Worm (Caenorhabditis elegans) whole organism, L4 larva: Measurements from ENCODE around the gene cwf-19L2.
A peak's percentile ranks its signal among the peaks of the same experiment; 100 is the strongest.

Experiments
- D1046.2 ChIP-seq: fragments of 200-800 bp; sonication (Bioruptor generic); IDR thresholded peaks from 2 replicates; pipeline ENCODE4 v1.3.6; 2022; ENCODE audit warnings: missing genetic modification characterization, missing compliant biosample characterization
- F10B5.3 ChIP-seq: sonication (generic microtip); optimal IDR thresholded peaks from 2 replicates; lab custom pipeline; 2016; ENCODE audit warnings: mild to moderate bottlenecking, missing genetic modification characterization, missing compliant biosample characterization
- F44E2.7 ChIP-seq: fragments of 200-800 bp; sonication (Bioruptor generic); IDR thresholded peaks from 2 replicates; pipeline ENCODE4 v2.1.2; 2022; ENCODE audit warnings: missing genetic modification characterization, missing compliant biosample characterization
- T26A8.4 ChIP-seq: fragments of 200-800 bp; sonication (Bioruptor generic); IDR thresholded peaks from 2 replicates; pipeline ENCODE4 v1.3.6; 2022; ENCODE audit warnings: missing genetic modification characterization, missing compliant biosample characterization
- Y105C5A.15 ChIP-seq: fragments of 200-800 bp; sonication (Bioruptor generic); IDR thresholded peaks from 2 replicates; pipeline ENCODE4 v1.3.6; 2022; ENCODE audit warnings: missing genetic modification characterization, missing compliant biosample characterization
- Y48G9A.11 ChIP-seq: fragments of 200-800 bp; sonication (Bioruptor generic); IDR thresholded peaks from 2 replicates; pipeline ENCODE4 v1.3.6; 2022; ENCODE audit warnings: missing genetic modification reagents, missing genetic modification characterization, missing compliant biosample characterization
- Y5F2A.4 ChIP-seq: fragments of 200-800 bp; sonication (Bioruptor generic); optimal IDR thresholded peaks from 2 replicates; lab custom pipeline; 2018; ENCODE audit warnings: mild to moderate bottlenecking, missing genetic modification characterization, missing compliant biosample characterization
- ama-1 ChIP-seq: fragments of 150-350 bp; optimal IDR thresholded peaks from 2 replicates; lab custom pipeline; 2014; ENCODE audit warnings: inconsistent platforms, mixed read lengths
- ceh-28 ChIP-seq: fragments of 150-350 bp; optimal IDR thresholded peaks from 2 replicates; lab custom pipeline; 2014; ENCODE audit warnings: missing biosample characterization, missing genetic modification reagents, missing genetic modification characterization
- ceh-44 ChIP-seq: fragments of 200-800 bp; sonication (Bioruptor generic); IDR thresholded peaks from 2 replicates; pipeline ENCODE4 v1.3.6; 2022; ENCODE audit warnings: missing genetic modification reagents, missing genetic modification characterization, missing compliant biosample characterization
- cey-2 ChIP-seq: sonication (generic microtip); optimal IDR thresholded peaks from 3 replicates; lab custom pipeline; 2017; ENCODE audit warnings: missing genetic modification characterization, mild to moderate bottlenecking, missing compliant biosample characterization, antibody characterized with exemption, borderline replicate concordance; ENCODE audit not compliant: insufficient read depth
- daf-19 ChIP-seq: fragments of 200-800 bp; sonication (Bioruptor generic); conservative IDR thresholded peaks from 2 replicates; pipeline ENCODE4 v1.3.6; 2022; ENCODE audit warnings: missing genetic modification characterization, missing compliant biosample characterization
- dmd-6 ChIP-seq: fragments of 200-800 bp; sonication (Bioruptor generic); IDR thresholded peaks from 2 replicates; pipeline ENCODE4 v1.3.6; 2022; ENCODE audit warnings: missing genetic modification reagents, missing genetic modification characterization, missing compliant biosample characterization
- dmd-8 ChIP-seq: fragments of 200-800 bp; sonication (Bioruptor generic); IDR thresholded peaks from 2 replicates; pipeline ENCODE4 v1.3.6; 2022; ENCODE audit warnings: missing genetic modification characterization, missing compliant biosample characterization
- dmd-9 ChIP-seq: fragments of 200-800 bp; sonication (Bioruptor generic); IDR thresholded peaks from 2 replicates; pipeline ENCODE4 v1.3.6; 2022; ENCODE audit warnings: missing genetic modification reagents, missing genetic modification characterization, missing compliant biosample characterization
- dve-1 ChIP-seq: sonication (generic microtip); optimal IDR thresholded peaks from 2 replicates; lab custom pipeline; 2017; ENCODE audit warnings: antibody characterized with exemption, mild to moderate bottlenecking, missing genetic modification characterization, missing compliant biosample characterization; ENCODE audit not compliant: insufficient read depth
- gei-8 ChIP-seq: fragments of 200-800 bp; sonication (Bioruptor generic); optimal IDR thresholded peaks from 2 replicates; lab custom pipeline; 2018; ENCODE audit warnings: mild to moderate bottlenecking, missing genetic modification characterization, missing compliant biosample characterization
- hif-1 ChIP-seq, 2 experiments: sonication (generic microtip); optimal IDR thresholded peaks; 2 replicates each; lab custom pipeline; 2016 to 2017; ENCODE audit warnings: missing compliant biosample characterization in 2 of 2, missing genetic modification characterization in 2 of 2, missing genetic modification reagents in 2 of 2, missing genotype in 2 of 2, mild to moderate bottlenecking in 1 of 2
- hlh-11 ChIP-seq: fragments of 200-800 bp; sonication (Bioruptor generic); optimal IDR thresholded peaks from 2 replicates; lab custom pipeline; 2018; ENCODE audit warnings: mild to moderate bottlenecking, missing genetic modification characterization, missing compliant biosample characterization
- lin-1 ChIP-seq: fragments of 200-800 bp; sonication (Bioruptor generic); IDR thresholded peaks from 2 replicates; pipeline ENCODE4 v1.3.6; 2022; ENCODE audit warnings: missing genetic modification reagents, missing genetic modification characterization, missing compliant biosample characterization
- lin-13 ChIP-seq: fragments of 150-350 bp; optimal IDR thresholded peaks from 2 replicates; lab custom pipeline; 2014; ENCODE audit warnings: missing biosample characterization, missing genetic modification reagents, missing genetic modification characterization
- lin-29 ChIP-seq: fragments of 200-800 bp; sonication (Bioruptor generic); IDR thresholded peaks from 2 replicates; pipeline ENCODE4 v1.3.6; 2022; ENCODE audit warnings: missing genetic modification reagents, missing genetic modification characterization, missing compliant biosample characterization
- lin-39 ChIP-seq: fragments of 150-350 bp; optimal IDR thresholded peaks from 2 replicates; lab custom pipeline; 2014; ENCODE audit warnings: missing biosample characterization, missing genetic modification reagents, missing genetic modification characterization
- lsy-2 ChIP-seq, 2 experiments: fragments of 150-350 bp in 1 of 2; sonication (generic microtip) in 1 of 2; optimal IDR thresholded peaks; 2 replicates each; lab custom pipeline; 2014 to 2017; ENCODE audit warnings: missing biosample characterization in 2 of 2, missing genetic modification characterization in 2 of 2
- mes-2 ChIP-seq: sonication (generic microtip); optimal IDR thresholded peaks from 2 replicates; lab custom pipeline; 2016; ENCODE audit warnings: missing genotype, mild to moderate bottlenecking, missing genetic modification characterization, missing compliant biosample characterization; ENCODE audit not compliant: poor library complexity, severe bottlenecking
- mxl-2 ChIP-seq: fragments of 200-800 bp; sonication (Bioruptor generic); conservative IDR thresholded peaks from 2 replicates; pipeline ENCODE4 v1.3.6; 2022; ENCODE audit warnings: missing genetic modification reagents, missing genetic modification characterization, missing compliant biosample characterization
- mxl-3 ChIP-seq: fragments of 200-800 bp; sonication (Bioruptor generic); optimal IDR thresholded peaks from 2 replicates; lab custom pipeline; 2018; ENCODE audit warnings: mild to moderate bottlenecking, missing genetic modification characterization, missing compliant biosample characterization
- nhr-102 ChIP-seq: sonication (generic microtip); optimal IDR thresholded peaks from 2 replicates; lab custom pipeline; 2016; ENCODE audit warnings: mild to moderate bottlenecking, missing genetic modification characterization, moderate library complexity, missing compliant biosample characterization
- nhr-28 ChIP-seq: fragments of 150-350 bp; optimal IDR thresholded peaks from 2 replicates; lab custom pipeline; 2014; ENCODE audit warnings: missing biosample characterization, missing genetic modification characterization
- nhr-41 ChIP-seq: fragments of 200-800 bp; sonication (Bioruptor generic); IDR thresholded peaks from 2 replicates; pipeline ENCODE4 v1.3.6; 2022; ENCODE audit warnings: missing genetic modification reagents, missing genetic modification characterization, missing compliant biosample characterization
- nhr-76 ChIP-seq: fragments of 150-350 bp; optimal IDR thresholded peaks from 2 replicates; lab custom pipeline; 2014; ENCODE audit warnings: missing biosample characterization, missing genetic modification characterization
- nhr-77 ChIP-seq: fragments of 150-350 bp; optimal IDR thresholded peaks from 2 replicates; lab custom pipeline; 2014; ENCODE audit warnings: missing biosample characterization, missing genetic modification characterization
- snpc-1.2 ChIP-seq: fragments of 200-800 bp; sonication (Bioruptor generic); IDR thresholded peaks from 2 replicates; pipeline ENCODE4 v1.3.6; 2022; ENCODE audit warnings: missing genetic modification reagents, missing genetic modification characterization, missing compliant biosample characterization
- snpc-4 ChIP-seq: fragments of 150-350 bp; optimal IDR thresholded peaks from 2 replicates; lab custom pipeline; 2014; ENCODE audit warnings: missing biosample characterization, missing genetic modification characterization
- spr-3 ChIP-seq: fragments of 200-800 bp; sonication (Bioruptor generic); optimal IDR thresholded peaks from 2 replicates; lab custom pipeline; 2018; ENCODE audit warnings: mild to moderate bottlenecking, missing genetic modification characterization, missing compliant biosample characterization
- tra-1 ChIP-seq: fragments of 200-800 bp; sonication (Bioruptor generic); IDR thresholded peaks from 2 replicates; pipeline ENCODE4 v1.3.6; 2022; ENCODE audit warnings: missing genetic modification reagents, missing genetic modification characterization, missing compliant biosample characterization
- unc-62 ChIP-seq, 3 experiments: fragments of 150-350 bp in 1 of 3; sonication (generic microtip); optimal IDR thresholded peaks in 2 of 3; peaks in 1 of 3; 1 replicate in 1 of 3; 2 replicates in 2 of 3; lab custom pipeline; 2014 to 2017; ENCODE audit warnings: missing biosample characterization in 3 of 3, missing genetic modification characterization in 3 of 3, missing genetic modification reagents in 3 of 3, missing genotype in 1 of 3
- zag-1 ChIP-seq: fragments of 150-350 bp; optimal IDR thresholded peaks from 2 replicates; lab custom pipeline; 2014; ENCODE audit warnings: missing biosample characterization, missing genetic modification characterization
- zfp-3 ChIP-seq: fragments of 200-800 bp; sonication (Bioruptor generic); conservative IDR thresholded peaks from 2 replicates; pipeline ENCODE4 v1.3.6; 2022; ENCODE audit warnings: missing genetic modification reagents, missing genetic modification characterization, missing compliant biosample characterization
- zip-11 ChIP-seq: fragments of 200-800 bp; sonication (Bioruptor generic); IDR thresholded peaks from 2 replicates; pipeline ENCODE4 v1.3.6; 2022; ENCODE audit warnings: missing genetic modification characterization, missing compliant biosample characterization
- zip-2 ChIP-seq: fragments of 150-350 bp; optimal IDR thresholded peaks from 2 replicates; lab custom pipeline; 2014; ENCODE audit warnings: missing biosample characterization, missing genetic modification characterization

Gene cwf-19L2

DNA sequence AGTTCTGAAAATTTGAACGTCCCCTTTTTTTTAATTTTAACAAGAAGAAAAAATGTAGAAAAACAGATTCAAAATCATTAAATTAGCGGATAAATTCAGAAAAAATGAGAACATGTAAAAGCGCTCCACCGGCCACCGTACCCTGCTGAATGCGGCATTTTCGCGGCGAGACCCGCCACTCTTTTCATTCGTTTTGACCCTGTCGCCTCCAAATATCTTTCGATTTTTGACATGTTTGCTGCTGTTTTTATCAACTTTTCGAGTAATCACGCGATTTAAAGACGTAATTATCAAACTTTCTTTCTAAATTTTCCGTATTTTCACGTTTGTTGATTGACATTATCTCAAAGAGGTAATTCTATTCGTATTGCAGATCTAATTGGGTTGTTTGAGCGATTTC, 42.8 kb downstream of the cwf-19L2 start, which contains the start of gene gsp-2 (continued):
- TF ChIP-seq cey-2 (tag; lab: Kevin White, UChicago) (no peak), lin-39 (tag; lab: Kevin White, UChicago) (no peak), nhr-76 (tag; lab: Kevin White, UChicago) (no peak), lin-29 (GFP tag; lab: Robert Waterston, UW) (no peak), F44E2.7 (no peak), dmd-6 (GFP tag; lab: Robert Waterston, UW) (peak; percentile 83), spr-3 (GFP tag; lab: Kevin White, UChicago) (no peak), nhr-77 (tag; lab: Kevin White, UChicago) (peak; percentile 50), tra-1 (GFP tag; lab: Robert Waterston, UW) (no peak), hlh-11 (tag; lab: Kevin White, UChicago) (peak; percentile 86), D1046.2 (GFP tag; lab: Robert Waterston, UW) (no peak), T26A8.4 (peak; percentile 30; the same call in 1 of the 2 replicates), snpc-4 (tag; lab: Kevin White, UChicago) (no peak), hif-1 (tag; optimal IDR thresholded peaks at IDR 0.05; lab: Kevin White, UChicago) (peak in 1 of 2 experiments; percentile 77), Y48G9A.11 (GFP tag; lab: Robert Waterston, UW) (no peak), gei-8 (GFP tag; lab: Kevin White, UChicago) (no peak), daf-19 (GFP tag; lab: Robert Waterston, UW) (no peak), Y105C5A.15 (GFP tag; lab: Robert Waterston, UW) (no peak), snpc-1.2 (GFP tag; lab: Robert Waterston, UW) (0 out of 2 replicates have a peak, but pooled peaks have one; percentile 33), zag-1 (tag; lab: Kevin White, UChicago) (no peak), ama-1 (lab: Kevin White, UChicago) (peak; percentile 7), Y5F2A.4 (GFP tag; lab: Kevin White, UChicago) (no peak), zip-11 (GFP tag; lab: Robert Waterston, UW) (no peak), mxl-2 (no peak), dve-1 (tag; lab: Kevin White, UChicago) (peak; percentile 85), lin-13 (GFP tag; lab: Kevin White, UChicago) (no peak), mxl-3 (GFP tag; lab: Kevin White, UChicago) (peak; percentile 55), zip-2 (no peak), zfp-3 (peak; percentile 73), dmd-9 (no peak)

DNA sequence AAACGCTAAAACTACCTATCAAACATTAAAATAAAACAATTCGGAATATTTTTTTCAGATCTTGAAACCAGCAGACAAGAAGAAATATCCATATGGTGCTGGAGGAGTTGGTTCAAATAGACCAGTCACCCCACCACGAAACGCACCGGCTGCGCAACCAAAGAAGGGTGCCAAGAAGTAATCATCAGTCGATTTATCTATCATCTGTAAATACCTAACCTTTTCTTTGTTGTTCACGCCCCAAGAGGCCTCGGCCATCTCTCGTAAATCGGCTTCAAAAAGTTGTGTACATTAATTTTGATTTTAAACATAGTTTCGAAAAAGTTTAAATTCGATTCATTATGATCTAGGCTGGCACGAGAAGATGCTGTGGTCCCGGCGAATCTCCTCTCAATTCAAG, 44.6 kb downstream of the cwf-19L2 start:
- TF ChIP-seq lin-29 (GFP tag; lab: Robert Waterston, UW) (no peak), ceh-44 (GFP tag; lab: Robert Waterston, UW) (0 out of 2 replicates have a peak, but pooled peaks have one; percentile 11), mes-2 (tag; lab: Kevin White, UChicago) (no peak), lsy-2 (tag; optimal IDR thresholded peaks at IDR 0.05; lab: Kevin White, UChicago) (no peak), nhr-41 (GFP tag; lab: Robert Waterston, UW) (no peak), D1046.2 (GFP tag; lab: Robert Waterston, UW) (no peak), dmd-6 (GFP tag; lab: Robert Waterston, UW) (no peak), lin-13 (GFP tag; lab: Kevin White, UChicago) (no peak), F10B5.3 (tag; lab: Kevin White, UChicago) (no peak), nhr-28 (tag; lab: Kevin White, UChicago) (no peak), gei-8 (GFP tag; lab: Kevin White, UChicago) (no peak), Y48G9A.11 (GFP tag; lab: Robert Waterston, UW) (no peak), ceh-28 (tag; lab: Kevin White, UChicago) (no peak), snpc-1.2 (GFP tag; lab: Robert Waterston, UW) (no peak), unc-62 (GFP tag; optimal IDR thresholded peaks at IDR 0.05 in 1 of 2; lab: Kevin White, UChicago) (peak in 1 of 2 experiments; percentile 71), unc-62 (tag; optimal IDR thresholded peaks at IDR 0.05; lab: Kevin White, UChicago) (no peak), dmd-8 (GFP tag; lab: Robert Waterston, UW) (no peak), lin-1 (GFP tag; lab: Robert Waterston, UW) (no peak), nhr-102 (tag; lab: Kevin White, UChicago) (no peak)
- TF ChIP-seq, all 104 proteins: peak for 2
